Worm (Caenorhabditis elegans) whole organism, late embryonic: ENCODE data around the gene srd-41.

Source experiments
- ama-1 ChIP-seq: fragments of 150-350 bp; optimal IDR thresholded peaks from 2 replicates; lab custom pipeline; 2014
- ceh-2 ChIP-seq: sonication (generic microtip); optimal IDR thresholded peaks from 2 replicates; lab custom pipeline; 2016; ENCODE audit warnings: missing genotype, missing genetic modification characterization, missing compliant biosample characterization
- dmd-4 ChIP-seq: sonication (generic microtip); optimal IDR thresholded peaks from 2 replicates; lab custom pipeline; 2016; ENCODE audit warnings: borderline replicate concordance, missing genetic modification characterization, missing compliant biosample characterization
- eyg-1 ChIP-seq: sonication (generic microtip); optimal IDR thresholded peaks from 2 replicates; lab custom pipeline; 2016; ENCODE audit warnings: missing genotype, missing genetic modification characterization, missing compliant biosample characterization
- fkh-6 ChIP-seq: sonication (generic microtip); optimal IDR thresholded peaks from 2 replicates; lab custom pipeline; 2016; ENCODE audit warnings: missing genetic modification characterization, missing compliant biosample characterization
- lin-11 ChIP-seq: fragments of 200-800 bp; sonication (Bioruptor generic); optimal IDR thresholded peaks from 2 replicates; lab custom pipeline; 2018; ENCODE audit warnings: mild to moderate bottlenecking, missing genetic modification characterization, missing compliant biosample characterization
- pha-4 ChIP-seq: fragments of 150-350 bp; optimal IDR thresholded peaks from 2 replicates; lab custom pipeline; 2018; ENCODE audit warnings: missing biosample characterization, missing genetic modification reagents, missing genetic modification characterization
- pqm-1 ChIP-seq: sonication (generic microtip); optimal IDR thresholded peaks from 2 replicates; lab custom pipeline; 2016; ENCODE audit warnings: missing genetic modification characterization, missing compliant biosample characterization
- tbx-7 ChIP-seq: sonication (generic microtip); optimal IDR thresholded peaks from 2 replicates; lab custom pipeline; 2016; ENCODE audit warnings: missing genotype, missing genetic modification characterization, missing compliant biosample characterization

DNA sequence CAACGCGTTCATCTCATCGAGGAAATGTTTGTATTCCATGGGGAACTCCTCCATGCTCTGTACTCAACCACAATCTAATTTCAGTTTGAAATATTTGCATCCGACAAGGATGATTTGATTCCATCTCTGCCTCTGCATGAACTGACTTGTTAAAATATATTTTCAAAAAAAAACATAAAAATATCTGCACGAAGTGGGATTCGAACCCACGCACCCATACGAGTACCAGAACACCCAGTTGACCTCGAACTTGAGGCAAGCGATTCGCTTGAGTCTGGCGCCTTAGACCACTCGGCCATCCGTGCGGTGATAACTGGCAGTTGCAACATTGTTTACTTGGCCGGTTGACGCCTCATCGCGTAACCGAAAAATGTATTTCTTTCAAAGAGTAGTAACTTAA is 21.3 kb downstream of the srd-41 start:
- TF ChIP-seq lin-11, result no peak
- no peak for TF ChIP-seq tbx-7
- no peak for TF ChIP-seq ama-1 (lab: Kevin White, UChicago)
- TF ChIP-seq pha-4 (tag; lab: Kevin White, UChicago), result no peak
- TF ChIP-seq pqm-1 (tag; lab: Kevin White, UChicago), result no peak
- TF ChIP-seq fkh-6 (tag; lab: Kevin White, UChicago), result no peak
- TF ChIP-seq ceh-2, result no peak
- no peak for TF ChIP-seq eyg-1
- no peak for TF ChIP-seq dmd-4 (tag; lab: Kevin White, UChicago)
